Worm (Caenorhabditis elegans): Measurements from ENCODE around the gene C12D12.3.

DNA sequence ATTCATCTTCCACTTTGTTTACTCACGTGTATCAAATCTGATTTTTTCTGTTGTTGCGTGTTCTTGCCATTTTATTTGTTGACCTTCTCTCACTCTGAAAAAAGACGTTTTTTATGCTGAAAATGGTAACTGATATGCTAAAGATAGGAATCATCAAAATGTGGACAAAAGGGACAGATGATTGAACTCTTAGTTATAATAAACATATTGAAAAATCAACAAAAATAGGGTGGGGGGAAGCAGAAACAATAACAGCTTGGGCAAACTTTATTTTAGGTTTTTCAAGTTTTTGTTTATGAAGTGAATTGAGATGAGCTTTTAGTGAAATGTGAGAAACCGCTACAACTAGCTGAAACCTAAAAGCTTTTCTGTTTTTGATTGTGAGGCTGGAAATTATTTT, 43.8 kb downstream of the C12D12.3 start, which contains the start of gene F56B6.6:
- TF ChIP-seq nfya-1 (tag; optimal IDR thresholded peaks at IDR 0.05) (no peak), ahr-1 (tag; optimal IDR thresholded peaks at IDR 0.05) (no peak), fax-1 (tag; optimal IDR thresholded peaks at IDR 0.05) (no peak), ceh-19 (GFP tag; optimal IDR thresholded peaks at IDR 0.05) (no peak), ceh-31 (tag; optimal IDR thresholded peaks at IDR 0.05) (no peak), elt-4 (tag; optimal IDR thresholded peaks at IDR 0.05) (no peak), pqm-1 (tag; optimal IDR thresholded peaks at IDR 0.05) (no peak), T23F11.4 (GFP tag; optimal IDR thresholded peaks at IDR 0.05) (no peak), ets-4 (tag; optimal IDR thresholded peaks at IDR 0.05) (no peak), ceh-9 (tag; optimal IDR thresholded peaks at IDR 0.05) (no peak), elt-2 (tag; optimal IDR thresholded peaks at IDR 0.05) (no peak)
